Worm (Caenorhabditis elegans): ENCODE results near the gene Y51H4A.938.

DNA sequence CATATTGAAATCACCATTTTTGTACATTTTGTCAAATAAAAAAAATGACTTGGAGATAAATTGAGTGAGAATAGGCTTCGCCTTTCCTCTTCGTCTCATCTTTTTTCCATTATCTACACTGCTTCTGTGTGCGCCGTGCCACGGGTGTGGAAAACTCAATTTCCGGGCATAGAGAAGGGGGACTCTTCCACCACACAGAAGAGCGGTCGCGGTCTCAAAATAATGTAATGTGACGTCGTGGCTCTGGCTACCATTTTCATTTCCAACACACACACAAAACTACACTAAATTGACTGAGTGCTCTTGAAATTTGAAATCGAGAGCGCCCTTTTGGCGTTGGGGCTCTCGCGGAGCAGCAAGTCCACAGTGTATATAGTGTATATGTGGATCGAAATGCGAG, 13.0 kb downstream of the Y51H4A.938 start:
- TF ChIP-seq dao-5 (tag; optimal IDR thresholded peaks at IDR 0.05) (no peak), W03F9.2 (tag; optimal IDR thresholded peaks at IDR 0.05) (no peak)
